Fruit fly (Drosophila melanogaster): Measurements from ENCODE around the gene Ubx.

Ubx gene

DNA sequence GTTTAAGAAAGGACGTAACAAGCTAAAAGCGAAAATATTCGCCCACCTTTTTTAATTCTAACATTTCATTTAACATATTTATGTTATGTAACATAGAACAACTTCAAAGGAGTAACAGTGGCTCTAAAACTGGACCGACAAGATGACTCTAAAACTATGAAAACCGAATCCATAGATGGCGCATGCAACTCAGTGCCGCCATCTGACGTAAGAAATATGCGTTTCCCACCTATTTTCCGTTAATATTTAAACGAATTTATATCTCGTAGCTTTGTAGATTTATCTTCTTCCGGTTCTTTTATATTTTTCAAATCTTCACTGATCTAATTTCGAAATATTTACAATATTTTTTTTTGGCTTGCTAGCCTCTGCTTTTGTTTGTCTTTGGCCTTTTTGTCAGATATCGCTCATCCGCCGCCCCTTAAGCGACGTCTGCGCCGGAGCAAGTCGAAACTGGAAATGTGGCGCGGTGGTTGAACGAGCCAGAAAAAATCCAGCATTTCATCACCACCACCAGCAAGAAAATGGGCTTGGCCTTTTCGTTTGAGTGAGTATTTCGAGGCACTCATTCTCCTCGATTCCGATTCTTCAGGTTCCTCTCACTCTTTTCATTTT, 14.4 kb upstream of the Ubx start (continued):
- TF ChIP-seq nau (GFP tag; optimal IDR thresholded peaks at IDR 0.05) (peak; percentile 19), CG10543 (GFP tag; optimal IDR thresholded peaks at IDR 0.05) (no peak), slbo (GFP tag; IDR thresholded peaks at IDR 0.05) (peak; percentile 34; the same call in 1 of the 2 replicates), Aef1 (GFP tag; IDR thresholded peaks at IDR 0.05) (no peak), ro (GFP tag; IDR thresholded peaks at IDR 0.05) (no peak), lab (GFP tag; optimal IDR thresholded peaks at IDR 0.05) (no peak), Stat92E (GFP tag; optimal IDR thresholded peaks at IDR 0.05) (peak in 1 of 3 experiments; percentile 29), CG7271 (tag; optimal IDR thresholded peaks at IDR 0.05) (peak; percentile 12), Poxn (GFP tag; IDR thresholded peaks at IDR 0.05) (no peak), CG9797 (GFP tag; optimal IDR thresholded peaks at IDR 0.05) (no peak), CG12942 (GFP tag; optimal IDR thresholded peaks at IDR 0.05) (no peak), CG4404 (GFP tag; IDR thresholded peaks at IDR 0.05) (no peak), Opbp (GFP tag; IDR thresholded peaks at IDR 0.05; ENCODE audit: partially characterized antibody) (0 out of 3 replicates have a peak, but pooled peaks have one; percentile 37), CG7987 (GFP tag; optimal IDR thresholded peaks at IDR 0.05) (no peak), dati (GFP tag; IDR thresholded peaks at IDR 0.05) (no peak), tna (GFP tag; IDR thresholded peaks at IDR 0.05; ENCODE audit: partially characterized antibody) (no peak), CG2712 (tag; optimal IDR thresholded peaks at IDR 0.05) (peak; percentile 56), tx (GFP tag; optimal IDR thresholded peaks at IDR 0.05) (peak; percentile 16), CG9609 (GFP tag; optimal IDR thresholded peaks at IDR 0.05) (peak; percentile 41), CG4328 (GFP tag; optimal IDR thresholded peaks at IDR 0.05) (no peak), pfk (GFP tag; optimal IDR thresholded peaks at IDR 0.05) (no peak), pnt (GFP tag; optimal IDR thresholded peaks at IDR 0.05) (peak; percentile 24), CkIIα-i1 (GFP tag; IDR thresholded peaks at IDR 0.05) (no peak), CTCF (GFP tag; optimal IDR thresholded peaks at IDR 0.05) (peak; percentile 97), Sin3A (optimal IDR thresholded peaks at IDR 0.05) (no peak), CG31388 (GFP tag; optimal IDR thresholded peaks at IDR 0.05) (no peak), inv (GFP tag; IDR thresholded peaks at IDR 0.05; ENCODE audit: partially characterized antibody) (peak; percentile 25; the same call in 1 of the 2 replicates), CG9876 (GFP tag; optimal IDR thresholded peaks at IDR 0.05) (peak; percentile 18), her (GFP tag; optimal IDR thresholded peaks at IDR 0.05) (no peak), CG4707 (GFP tag; optimal IDR thresholded peaks at IDR 0.05) (no peak), tll (GFP tag; optimal IDR thresholded peaks at IDR 0.05) (no peak), p53 (GFP tag; optimal IDR thresholded peaks at IDR 0.05) (no peak), row (GFP tag; IDR thresholded peaks at IDR 0.05) (no peak), chinmo (GFP tag; IDR thresholded peaks at IDR 0.05; ENCODE audit: partially characterized antibody) (0 out of 4 replicates have a peak, but pooled peaks have one; percentile 35), ara (GFP tag; IDR thresholded peaks at IDR 0.05) (no peak), MESR4 (GFP tag; optimal IDR thresholded peaks at IDR 0.05) (no peak), CG14710 (tag; optimal IDR thresholded peaks at IDR 0.05) (peak; percentile 27), CG8944 (GFP tag; optimal IDR thresholded peaks at IDR 0.05) (peak; percentile 48), Asciz (GFP tag; optimal IDR thresholded peaks at IDR 0.05) (no peak), CG3065 (GFP tag; optimal IDR thresholded peaks at IDR 0.05) (no peak), abd-A (tag; optimal IDR thresholded peaks at IDR 0.05) (peak; percentile 97), gcm2 (GFP tag; optimal IDR thresholded peaks at IDR 0.05) (no peak), Myb (GFP tag; optimal IDR thresholded peaks at IDR 0.05) (peak; percentile 94), Bgb (GFP tag; IDR thresholded peaks at IDR 0.05; ENCODE audit: partially characterized antibody) (no peak), CG31365 (tag; optimal IDR thresholded peaks at IDR 0.05) (peak; percentile 13), CG14860 (GFP tag; IDR thresholded peaks at IDR 0.05; ENCODE audit: partially characterized antibody) (no peak), ab (GFP tag; optimal IDR thresholded peaks at IDR 0.05) (peak; percentile 27), Jarid2 (GFP tag; optimal IDR thresholded peaks at IDR 0.05) (peak; percentile 66), CG10462 (GFP tag; optimal IDR thresholded peaks at IDR 0.05) (no peak), CG10321 (GFP tag; IDR thresholded peaks at IDR 0.05) (no peak)

All from whole organism, embryonic.